Fruit fly (Drosophila melanogaster) whole organism, prepupa: ENCODE measurements around the gene aub.
A peak's percentile ranks its signal among the peaks of the same experiment; 100 is the strongest.

Experiments used
- Blimp-1 ChIP-seq: fragments of 200-800 bp; sonication (Bioruptor generic); optimal IDR thresholded peaks from 3 replicates; lab custom pipeline; 2017; ENCODE audit warnings: missing biosample characterization, missing genetic modification characterization, mild to moderate bottlenecking, moderate library complexity, missing genetic modification reagents
- CG10631 ChIP-seq: fragments of 200-800 bp; sonication (Bioruptor generic); optimal IDR thresholded peaks from 2 replicates; lab custom pipeline; 2016; ENCODE audit warnings: missing biosample characterization, missing genetic modification characterization
- CG10669 ChIP-seq: fragments of 200-800 bp; sonication (Bioruptor generic); optimal IDR thresholded peaks from 3 replicates; lab custom pipeline; 2018; ENCODE audit warnings: missing biosample characterization, mild to moderate bottlenecking, missing genetic modification characterization, moderate library complexity
- CG11762 ChIP-seq: fragments of 200-800 bp; sonication (Bioruptor generic); optimal IDR thresholded peaks from 3 replicates; lab custom pipeline; 2016; ENCODE audit warnings: missing biosample characterization, missing genetic modification characterization; ENCODE audit not compliant: insufficient read depth
- CG11902 ChIP-seq: fragments of 200-800 bp; sonication (Bioruptor generic); optimal IDR thresholded peaks from 3 replicates; lab custom pipeline; 2016; ENCODE audit warnings: missing biosample characterization, missing genetic modification characterization
- CG1621 ChIP-seq: fragments of 200-800 bp; sonication (Bioruptor generic); optimal IDR thresholded peaks from 3 replicates; lab custom pipeline; 2018; ENCODE audit warnings: missing biosample characterization, mild to moderate bottlenecking, missing genetic modification characterization
- CG16779 ChIP-seq: fragments of 200-800 bp; sonication (Bioruptor generic); optimal IDR thresholded peaks from 3 replicates; lab custom pipeline; 2017; ENCODE audit warnings: missing biosample characterization, mild to moderate bottlenecking, missing genetic modification characterization
- CG3032 ChIP-seq: fragments of 200-800 bp; optimal IDR thresholded peaks from 2 replicates; lab custom pipeline; 2019; ENCODE audit warnings: missing biosample characterization, mild to moderate bottlenecking, missing genetic modification characterization, moderate library complexity
- CG31627 ChIP-seq: fragments of 200-800 bp; sonication (Bioruptor generic); optimal IDR thresholded peaks from 3 replicates; lab custom pipeline; 2016; ENCODE audit warnings: missing biosample characterization, missing genetic modification characterization
- CG32006 ChIP-seq: fragments of 200-800 bp; sonication (Bioruptor generic); optimal IDR thresholded peaks from 3 replicates; lab custom pipeline; 2017; ENCODE audit warnings: missing biosample characterization, mild to moderate bottlenecking, missing genetic modification characterization
- CG34406 ChIP-seq: fragments of 200-800 bp; sonication (Bioruptor generic); optimal IDR thresholded peaks from 3 replicates; lab custom pipeline; 2016; ENCODE audit warnings: missing biosample characterization, missing genetic modification characterization
- CG4318 ChIP-seq: fragments of 200-800 bp; sonication (Bioruptor generic); optimal IDR thresholded peaks from 3 replicates; lab custom pipeline; 2017; ENCODE audit warnings: missing biosample characterization, mild to moderate bottlenecking, missing genetic modification characterization
- CG6163 ChIP-seq: fragments of 200-800 bp; sonication (Bioruptor generic); IDR thresholded peaks from 3 replicates; pipeline ENCODE4 v1.3.6; 2022; ENCODE audit warnings: missing biosample characterization, missing genetic modification characterization
- CG6276 ChIP-seq: fragments of 200-800 bp; sonication (Bioruptor generic); optimal IDR thresholded peaks from 2 replicates; lab custom pipeline; 2017; ENCODE audit warnings: missing biosample characterization, mild to moderate bottlenecking, missing genetic modification characterization
- CG6792 ChIP-seq: fragments of 200-800 bp; sonication (Bioruptor generic); optimal IDR thresholded peaks from 3 replicates; lab custom pipeline; 2016; ENCODE audit warnings: missing biosample characterization, missing genetic modification characterization
- CG6808 ChIP-seq: fragments of 200-800 bp; sonication (Bioruptor generic); optimal IDR thresholded peaks from 3 replicates; lab custom pipeline; 2017; ENCODE audit warnings: missing biosample characterization, missing genetic modification characterization, mild to moderate bottlenecking, moderate library complexity, missing genetic modification reagents
- CG6854 ChIP-seq: fragments of 200-800 bp; sonication (Bioruptor generic); optimal IDR thresholded peaks from 2 replicates; lab custom pipeline; 2017; ENCODE audit warnings: missing biosample characterization, mild to moderate bottlenecking, missing genetic modification characterization
- CG7368 ChIP-seq: fragments of 200-800 bp; sonication (Bioruptor generic); optimal IDR thresholded peaks from 3 replicates; lab custom pipeline; 2016; ENCODE audit warnings: missing biosample characterization, missing genetic modification characterization
- CG8319 ChIP-seq: fragments of 200-800 bp; sonication (Bioruptor generic); optimal IDR thresholded peaks from 3 replicates; lab custom pipeline; 2016; ENCODE audit warnings: missing biosample characterization, missing genetic modification characterization
- CG8632 ChIP-seq: fragments of 200-800 bp; sonication (Bioruptor generic); optimal IDR thresholded peaks from 3 replicates; lab custom pipeline; 2016; ENCODE audit warnings: missing biosample characterization, missing genetic modification characterization
- Eip75B ChIP-seq: fragments of 200-800 bp; sonication (Bioruptor generic); optimal IDR thresholded peaks from 3 replicates; lab custom pipeline; 2016; ENCODE audit warnings: missing biosample characterization, missing genetic modification characterization
- Ets21C ChIP-seq: fragments of 200-800 bp; sonication (Bioruptor generic); optimal IDR thresholded peaks from 3 replicates; lab custom pipeline; 2016; ENCODE audit warnings: missing biosample characterization, missing genetic modification characterization
- Ets96B ChIP-seq: fragments of 200-800 bp; optimal IDR thresholded peaks from 2 replicates; lab custom pipeline; 2019; ENCODE audit warnings: missing biosample characterization, mild to moderate bottlenecking, missing genetic modification characterization, moderate library complexity
- Hr39 ChIP-seq: fragments of 200-800 bp; sonication (Bioruptor generic); optimal IDR thresholded peaks from 2 replicates; lab custom pipeline; 2016; ENCODE audit warnings: missing biosample characterization, missing genetic modification characterization
- Lpt ChIP-seq: fragments of 200-800 bp; sonication (Bioruptor generic); optimal IDR thresholded peaks from 3 replicates; lab custom pipeline; 2016; ENCODE audit warnings: missing biosample characterization, missing genetic modification characterization
- Met ChIP-seq: fragments of 200-800 bp; sonication (Bioruptor generic); optimal IDR thresholded peaks from 3 replicates; lab custom pipeline; 2016; ENCODE audit warnings: missing biosample characterization, missing genetic modification characterization
- OdsH ChIP-seq: fragments of 200-800 bp; sonication (Bioruptor generic); optimal IDR thresholded peaks from 3 replicates; lab custom pipeline; 2016; ENCODE audit warnings: missing biosample characterization, missing genetic modification characterization
- Smox ChIP-seq: fragments of 200-800 bp; sonication (Bioruptor generic); optimal IDR thresholded peaks from 3 replicates; lab custom pipeline; 2016; ENCODE audit warnings: missing biosample characterization, missing genetic modification characterization
- Sox102F ChIP-seq: fragments of 200-800 bp; sonication (Bioruptor generic); optimal IDR thresholded peaks from 2 replicates; lab custom pipeline; 2016; ENCODE audit warnings: missing biosample characterization, mild to moderate bottlenecking, missing genetic modification characterization
- Sox14 ChIP-seq: fragments of 200-800 bp; sonication (Bioruptor generic); optimal IDR thresholded peaks from 3 replicates; lab custom pipeline; 2016; ENCODE audit warnings: missing biosample characterization, missing genetic modification characterization
- achi ChIP-seq: fragments of 200-800 bp; sonication (Bioruptor generic); optimal IDR thresholded peaks from 3 replicates; lab custom pipeline; 2016; ENCODE audit warnings: missing biosample characterization, missing genetic modification characterization
- acj6 ChIP-seq: fragments of 200-800 bp; sonication (Bioruptor generic); optimal IDR thresholded peaks from 3 replicates; lab custom pipeline; 2016; ENCODE audit warnings: missing biosample characterization, missing genetic modification characterization
- cyc ChIP-seq: fragments of 200-800 bp; sonication (Bioruptor generic); optimal IDR thresholded peaks from 3 replicates; lab custom pipeline; 2016; ENCODE audit warnings: missing biosample characterization, missing genetic modification characterization
- eg ChIP-seq: fragments of 200-800 bp; sonication (Bioruptor generic); IDR thresholded peaks from 3 replicates; pipeline ENCODE4 v1.3.6; 2022; ENCODE audit warnings: missing biosample characterization, missing genetic modification characterization
- esn ChIP-seq: fragments of 200-800 bp; sonication (Bioruptor generic); optimal IDR thresholded peaks from 2 replicates; lab custom pipeline; 2016; ENCODE audit warnings: missing biosample characterization, mild to moderate bottlenecking, missing genetic modification characterization, moderate library complexity
- fd59A ChIP-seq: fragments of 200-800 bp; sonication (Bioruptor generic); optimal IDR thresholded peaks from 2 replicates; lab custom pipeline; 2017; ENCODE audit warnings: missing biosample characterization, mild to moderate bottlenecking, missing genetic modification characterization, missing genetic modification reagents
- fkh ChIP-seq: fragments of 200-800 bp; sonication (Bioruptor generic); optimal IDR thresholded peaks from 3 replicates; lab custom pipeline; 2017; ENCODE audit warnings: missing biosample characterization, mild to moderate bottlenecking, missing genetic modification characterization, moderate library complexity
- lz ChIP-seq: fragments of 200-800 bp; sonication (Bioruptor generic); optimal IDR thresholded peaks from 3 replicates; lab custom pipeline; 2016; ENCODE audit warnings: missing biosample characterization, missing genetic modification characterization
- net ChIP-seq: fragments of 200-800 bp; sonication (Bioruptor generic); optimal IDR thresholded peaks from 3 replicates; lab custom pipeline; 2016; ENCODE audit warnings: missing biosample characterization, missing genetic modification characterization
- pdm3 ChIP-seq: fragments of 200-800 bp; sonication (Bioruptor generic); optimal IDR thresholded peaks from 3 replicates; lab custom pipeline; 2016; ENCODE audit warnings: missing biosample characterization, missing genetic modification characterization
- salr ChIP-seq, 2 experiments: fragments of 200-800 bp; sonication (Bioruptor generic); optimal IDR thresholded peaks; 3 replicates each; lab custom pipeline; 2016 to 2018; ENCODE audit warnings: missing biosample characterization in 2 of 2, missing genetic modification characterization in 2 of 2, mild to moderate bottlenecking in 1 of 2
- spab ChIP-seq: fragments of 200-800 bp; sonication (Bioruptor generic); optimal IDR thresholded peaks from 2 replicates; lab custom pipeline; 2017; ENCODE audit warnings: missing biosample characterization, mild to moderate bottlenecking, missing genetic modification characterization, missing genetic modification reagents
- ss ChIP-seq, 2 experiments: fragments of 200-800 bp; sonication (Bioruptor generic); optimal IDR thresholded peaks; 2 replicates in 1 of 2; 3 replicates in 1 of 2; lab custom pipeline; 2017 to 2018; ENCODE audit warnings: mild to moderate bottlenecking in 2 of 2, missing biosample characterization in 2 of 2, missing genetic modification characterization in 2 of 2, moderate library complexity in 1 of 2
- svp ChIP-seq: fragments of 200-800 bp; sonication (Bioruptor generic); peaks from one replicate; lab custom pipeline; 2016; ENCODE audit warnings: missing biosample characterization, missing genetic modification characterization
- topi ChIP-seq: fragments of 200-800 bp; sonication (Bioruptor generic); optimal IDR thresholded peaks from 3 replicates; lab custom pipeline; 2016; ENCODE audit warnings: missing biosample characterization, missing genetic modification characterization
- vri ChIP-seq: fragments of 200-800 bp; sonication (Bioruptor generic); optimal IDR thresholded peaks from 3 replicates; lab custom pipeline; 2016; ENCODE audit warnings: missing biosample characterization, mild to moderate bottlenecking, missing genetic modification characterization

Gene aub

DNA sequence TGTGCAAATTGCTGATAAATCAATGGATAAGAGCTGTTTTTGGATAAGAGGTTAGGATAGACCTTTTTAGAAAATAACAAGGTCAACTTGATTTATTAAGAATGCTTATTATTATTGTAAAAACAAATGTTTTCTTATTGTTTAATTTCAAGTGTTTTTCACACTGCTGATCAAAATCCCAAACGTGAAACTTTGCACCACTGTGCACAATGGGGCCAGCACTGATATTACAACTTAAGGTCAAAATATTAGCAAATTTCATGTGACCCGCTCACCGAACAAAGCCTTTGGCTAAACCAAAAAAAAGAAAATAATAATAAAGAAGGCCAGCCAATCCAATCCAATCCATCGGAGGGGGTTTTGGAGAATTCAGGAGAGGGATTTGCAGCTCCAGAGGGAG is 21.5 kb upstream of the aub start (continued):
- TF ChIP-seq CG8319 (GFP tag; lab: Kevin White, UChicago) (no peak), Hr39 (GFP tag; lab: Kevin White, UChicago) (peak; percentile 9), Ets21C (GFP tag; lab: Kevin White, UChicago) (peak; percentile 15), CG1621 (tag; lab: Kevin White, UChicago) (no peak), CG10669 (GFP tag; lab: Kevin White, UChicago) (no peak), OdsH (GFP tag; lab: Kevin White, UChicago) (peak; percentile 40), CG6276 (GFP tag; lab: Kevin White, UChicago) (no peak), cyc (GFP tag; lab: Kevin White, UChicago) (peak; percentile 0), CG6808 (GFP tag; lab: Kevin White, UChicago) (no peak), salr (GFP tag; optimal IDR thresholded peaks at IDR 0.05; lab: Kevin White, UChicago) (peak in 1 of 2 experiments; percentile 14), CG6163 (GFP tag; lab: Robert Waterston, UW) (peak; percentile 41; the same call in 1 of the 3 replicates), eg (GFP tag; lab: Robert Waterston, UW) (no peak), Blimp-1 (GFP tag; lab: Kevin White, UChicago) (no peak), Sox102F (GFP tag; lab: Kevin White, UChicago) (peak; percentile 52), CG31627 (GFP tag; lab: Kevin White, UChicago) (peak; percentile 9), lz (GFP tag; lab: Kevin White, UChicago) (no peak), CG11902 (GFP tag; lab: Kevin White, UChicago) (no peak), CG10631 (GFP tag; lab: Kevin White, UChicago) (no peak), vri (GFP tag; lab: Kevin White, UChicago) (peak; percentile 1), Sox14 (GFP tag; lab: Kevin White, UChicago) (peak; percentile 15), CG8632 (no peak), CG11762 (GFP tag; lab: Kevin White, UChicago) (no peak), CG3032 (tag; lab: Kevin White, UChicago) (no peak), CG16779 (no peak), fd59A (GFP tag; lab: Kevin White, UChicago) (no peak), CG6854 (no peak), pdm3 (GFP tag; lab: Kevin White, UChicago) (peak; percentile 28), esn (peak; percentile 39), CG32006 (peak; percentile 44), CG34406 (GFP tag; lab: Kevin White, UChicago) (no peak), spab (GFP tag; lab: Kevin White, UChicago) (no peak), net (GFP tag; lab: Kevin White, UChicago) (no peak), achi (GFP tag; lab: Kevin White, UChicago) (peak; percentile 39)

DNA sequence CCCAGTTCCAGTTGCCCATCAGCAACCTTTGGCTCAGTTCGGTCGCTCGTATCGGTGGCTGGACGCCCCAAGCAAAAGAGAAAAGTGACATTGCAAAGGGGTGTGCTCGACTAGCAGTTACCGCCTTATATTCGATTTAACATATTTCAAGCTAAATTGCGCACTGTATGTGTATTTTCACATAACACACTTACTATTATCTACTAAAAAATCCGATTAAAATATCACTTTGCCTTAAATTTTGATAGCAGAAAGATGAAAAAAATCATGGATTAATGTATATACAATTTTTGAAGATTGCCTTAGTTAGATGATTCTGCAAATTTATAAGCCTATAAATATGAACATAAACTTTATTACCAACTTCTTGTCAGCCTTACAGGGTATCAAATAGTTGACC is 20.3 kb upstream of the aub start:
- no peak for TF ChIP-seq ss (GFP tag; optimal IDR thresholded peaks at IDR 0.05; lab: Kevin White, UChicago)
- peak; percentile 24 for TF ChIP-seq CG6792 (GFP tag; lab: Kevin White, UChicago)
- TF ChIP-seq Sox14 (GFP tag; lab: Kevin White, UChicago): peak; percentile 41
- TF ChIP-seq CG4318 (GFP tag; lab: Kevin White, UChicago): no peak
- no peak for TF ChIP-seq CG3032 (tag; lab: Kevin White, UChicago)
- TF ChIP-seq achi (GFP tag; lab: Kevin White, UChicago): peak; percentile 35
- peak; percentile 59 for TF ChIP-seq esn
- TF ChIP-seq topi (GFP tag; lab: Kevin White, UChicago): peak; percentile 58
- TF ChIP-seq Lpt (GFP tag; lab: Kevin White, UChicago): no peak
- TF ChIP-seq spab (GFP tag; lab: Kevin White, UChicago): peak; percentile 4
- TF ChIP-seq svp (GFP tag; lab: Kevin White, UChicago): peak; percentile 80
- TF ChIP-seq CG6276 (GFP tag; lab: Kevin White, UChicago): no peak
- no peak for TF ChIP-seq CG7368 (GFP tag; lab: Kevin White, UChicago)
- no peak for TF ChIP-seq eg (GFP tag; lab: Robert Waterston, UW)
- no peak for TF ChIP-seq fkh (GFP tag; lab: Kevin White, UChicago)
- peak; percentile 28 for TF ChIP-seq OdsH (GFP tag; lab: Kevin White, UChicago)
- TF ChIP-seq fd59A (GFP tag; lab: Kevin White, UChicago): peak; percentile 19
- no peak for TF ChIP-seq vri (GFP tag; lab: Kevin White, UChicago)
- TF ChIP-seq CG32006: peak; percentile 44
- no peak for TF ChIP-seq CG6163 (GFP tag; lab: Robert Waterston, UW)
- TF ChIP-seq Smox (GFP tag; lab: Kevin White, UChicago): peak; percentile 53
- peak; percentile 49 for TF ChIP-seq Eip75B (GFP tag; lab: Kevin White, UChicago)
- peak; percentile 39 for TF ChIP-seq CG6808 (GFP tag; lab: Kevin White, UChicago)
- TF ChIP-seq Hr39 (GFP tag; lab: Kevin White, UChicago): peak; percentile 39
- TF ChIP-seq Ets96B (tag; lab: Kevin White, UChicago): peak; percentile 23
- peak; percentile 70 for TF ChIP-seq Met (GFP tag; lab: Kevin White, UChicago)
- peak; percentile 4 for TF ChIP-seq CG10631 (GFP tag; lab: Kevin White, UChicago)
- peak; percentile 9 for TF ChIP-seq Sox102F (GFP tag; lab: Kevin White, UChicago)
- TF ChIP-seq CG31627 (GFP tag; lab: Kevin White, UChicago): peak; percentile 54
- TF ChIP-seq acj6 (GFP tag; lab: Kevin White, UChicago): peak; percentile 44
- peak; percentile 43 for TF ChIP-seq lz (GFP tag; lab: Kevin White, UChicago)
- peak; percentile 15 for TF ChIP-seq Ets21C (GFP tag; lab: Kevin White, UChicago)
- TF ChIP-seq pdm3 (GFP tag; lab: Kevin White, UChicago): peak; percentile 25
